Fruit fly (Drosophila melanogaster): ENCODE data around the gene CG13102.

The CG13102 gene

dm6 chr2L:8989037-8989591 is 22.9 kb upstream of the CG13102 start, which contains the start of gene rost (continued):
- TF ChIP-seq sd (tag; optimal IDR thresholded peaks at IDR 0.05) (peak; percentile 3), Vsx1 (GFP tag; optimal IDR thresholded peaks at IDR 0.05) (no peak), disco-r (GFP tag; optimal IDR thresholded peaks at IDR 0.05) (no peak), ac (GFP tag; optimal IDR thresholded peaks at IDR 0.05) (no peak), CG7928 (GFP tag; optimal IDR thresholded peaks at IDR 0.05) (no peak), CG1832 (GFP tag; optimal IDR thresholded peaks at IDR 0.05) (no peak), CG5953 (GFP tag; IDR thresholded peaks at IDR 0.05) (no peak), CG10462 (GFP tag; optimal IDR thresholded peaks at IDR 0.05) (no peak), grn (GFP tag; optimal IDR thresholded peaks at IDR 0.05) (peak; percentile 73), corto (GFP tag; optimal IDR thresholded peaks at IDR 0.05) (peak; percentile 51), btn (GFP tag; optimal IDR thresholded peaks at IDR 0.05) (no peak), CG10267 (tag; optimal IDR thresholded peaks at IDR 0.05) (no peak), insv (GFP tag; optimal IDR thresholded peaks at IDR 0.05) (no peak), Fer3 (tag; optimal IDR thresholded peaks at IDR 0.05) (no peak), CG8478 (optimal IDR thresholded peaks at IDR 0.05) (no peak), CG10565 (GFP tag; optimal IDR thresholded peaks at IDR 0.05) (no peak), CG33557 (GFP tag; optimal IDR thresholded peaks at IDR 0.05) (no peak), CG5180 (GFP tag; optimal IDR thresholded peaks at IDR 0.05) (peak; percentile 77), zfh1 (GFP tag; IDR thresholded peaks at IDR 0.05) (no peak), slp2 (GFP tag; optimal IDR thresholded peaks at IDR 0.05) (no peak), CG2678 (tag; optimal IDR thresholded peaks at IDR 0.05) (no peak), HHEX (GFP tag; optimal IDR thresholded peaks at IDR 0.05) (no peak), cwo (GFP tag; optimal IDR thresholded peaks at IDR 0.05) (peak; percentile 40), CG34376 (GFP tag; optimal IDR thresholded peaks at IDR 0.05) (peak; percentile 86), crol (GFP tag; IDR thresholded peaks at IDR 0.05) (peak; percentile 60), NFAT (GFP tag; IDR thresholded peaks at IDR 0.05) (no peak), CG9215 (GFP tag; IDR thresholded peaks at IDR 0.05) (no peak), wdn (GFP tag; IDR thresholded peaks at IDR 0.05) (no peak), CG12299 (tag; optimal IDR thresholded peaks at IDR 0.05) (no peak), Hey (tag; optimal IDR thresholded peaks at IDR 0.05) (peak; percentile 82), Sox100B (GFP tag; optimal IDR thresholded peaks at IDR 0.05) (no peak), CG8359 (GFP tag; optimal IDR thresholded peaks at IDR 0.05; ENCODE audit: borderline replicate concordance) (no peak), unpg (GFP tag; optimal IDR thresholded peaks at IDR 0.05) (no peak), CG9609 (GFP tag; optimal IDR thresholded peaks at IDR 0.05) (no peak), mld (GFP tag; IDR thresholded peaks at IDR 0.05; ENCODE audit: partially characterized antibody) (no peak), lmd (GFP tag; IDR thresholded peaks at IDR 0.05) (no peak), crp (GFP tag; optimal IDR thresholded peaks at IDR 0.05) (no peak), CG16813 (GFP tag; IDR thresholded peaks at IDR 0.05; ENCODE audit: partially characterized antibody) (no peak), ssp (GFP tag; IDR thresholded peaks at IDR 0.05) (no peak), jigr1 (GFP tag; IDR thresholded peaks at IDR 0.05) (no peak), Atf6 (GFP tag; IDR thresholded peaks at IDR 0.05) (no peak), Dek (tag; optimal IDR thresholded peaks at IDR 0.05) (no peak), CG1233 (GFP tag; optimal IDR thresholded peaks at IDR 0.05) (no peak), BEAF-32 (GFP tag; optimal IDR thresholded peaks at IDR 0.05) (no peak), sug (tag; optimal IDR thresholded peaks at IDR 0.05) (peak; percentile 86), chm (GFP tag; IDR thresholded peaks at IDR 0.05) (no peak), fru (optimal IDR thresholded peaks at IDR 0.05) (no peak), CG4730 (GFP tag; IDR thresholded peaks at IDR 0.05) (no peak), B-H2 (GFP tag; optimal IDR thresholded peaks at IDR 0.05) (no peak), dan (GFP tag; IDR thresholded peaks at IDR 0.05) (no peak), CG9876 (GFP tag; optimal IDR thresholded peaks at IDR 0.05) (no peak)
